Fruit fly (Drosophila melanogaster) whole organism, wandering third instar larva: ENCODE measurements around the gene Myo10A.

Experiments used
- CG32264 ChIP-seq: fragments of 200-800 bp; sonication (Bioruptor generic); optimal IDR thresholded peaks from 2 replicates; lab custom pipeline; 2016; ENCODE audit warnings: missing biosample characterization, missing genetic modification characterization
- CrebA ChIP-seq: fragments of 200-800 bp; sonication (Bioruptor generic); optimal IDR thresholded peaks from 2 replicates; lab custom pipeline; 2016; ENCODE audit warnings: missing biosample characterization, mild to moderate bottlenecking, missing genetic modification characterization, borderline replicate concordance
- Dfd ChIP-seq: fragments of >200 bp; optimal IDR thresholded peaks from 2 replicates; lab custom pipeline; 2017; ENCODE audit warnings: missing biosample characterization, missing genetic modification characterization
- Dif ChIP-seq: fragments of 200-275, 200-300 bp; sonication (Bioruptor generic); optimal IDR thresholded peaks from 2 replicates; lab custom pipeline; 2018; ENCODE audit warnings: missing biosample characterization, missing genetic modification characterization; ENCODE audit not compliant: partially characterized antibody
- GATAd ChIP-seq: sonication (Bioruptor generic); optimal IDR thresholded peaks from 2 replicates; lab custom pipeline; 2016; ENCODE audit warnings: missing biosample characterization, missing genetic modification characterization
- HLH106 ChIP-seq: fragments of 200-800 bp; optimal IDR thresholded peaks from 3 replicates; lab custom pipeline; 2019; ENCODE audit warnings: missing biosample characterization, mild to moderate bottlenecking, missing genetic modification characterization, moderate library complexity
- Hr78 ChIP-seq: fragments of >200 bp; optimal IDR thresholded peaks from 2 replicates; lab custom pipeline; 2017; ENCODE audit warnings: missing biosample characterization, missing genetic modification characterization
- Hr83 ChIP-seq: fragments of 200-300 bp; sonication (Bioruptor generic); optimal IDR thresholded peaks from 2 replicates; lab custom pipeline; 2016; ENCODE audit warnings: missing biosample characterization, mild to moderate bottlenecking, missing genetic modification characterization, moderate library complexity; ENCODE audit not compliant: poor library complexity, severe bottlenecking
- Jra ChIP-seq: sonication (Bioruptor generic); optimal IDR thresholded peaks from 2 replicates; lab custom pipeline; 2016; ENCODE audit warnings: missing biosample characterization, missing genetic modification characterization
- Mio ChIP-seq: sonication (Bioruptor generic); optimal IDR thresholded peaks from 2 replicates; lab custom pipeline; 2016; ENCODE audit warnings: missing biosample characterization, missing genetic modification characterization
- Myc ChIP-seq: fragments of >200 bp; optimal IDR thresholded peaks from 2 replicates; lab custom pipeline; 2017
- OdsH ChIP-seq: fragments of 200-800 bp; sonication (Bioruptor generic); optimal IDR thresholded peaks from 2 replicates; lab custom pipeline; 2016; ENCODE audit warnings: missing biosample characterization, mild to moderate bottlenecking, missing genetic modification characterization
- Rel ChIP-seq, 2 experiments: fragments of 200-800 bp; sonication (Bioruptor generic) in 1 of 2; optimal IDR thresholded peaks; 2 replicates in 1 of 2; 3 replicates in 1 of 2; lab custom pipeline; 2016 to 2019; ENCODE audit warnings: mild to moderate bottlenecking in 2 of 2, missing biosample characterization in 2 of 2, missing genetic modification characterization in 2 of 2, moderate library complexity in 1 of 2
- dl ChIP-seq, 2 experiments: fragments of 175-275, 200-275 bp in 1 of 2; fragments of 200-275 bp in 1 of 2; sonication (Bioruptor generic); optimal IDR thresholded peaks; lab custom pipeline; 2018; ENCODE audit warnings: mild to moderate bottlenecking in 2 of 2, missing biosample characterization in 2 of 2, missing genetic modification characterization in 2 of 2, moderate library complexity in 2 of 2; ENCODE audit not compliant: partially characterized antibody in 2 of 2, insufficient read depth in 1 of 2
- dsf ChIP-seq: sonication (Bioruptor generic); optimal IDR thresholded peaks from 2 replicates; lab custom pipeline; 2016; ENCODE audit warnings: missing biosample characterization, missing genetic modification characterization, borderline replicate concordance
- ey ChIP-seq: fragments of 200-800 bp; sonication (Bioruptor generic); optimal IDR thresholded peaks from 2 replicates; lab custom pipeline; 2016; ENCODE audit warnings: missing biosample characterization, missing genetic modification characterization
- foxo ChIP-seq, 2 experiments: fragments of 200-800 bp; sonication (Bioruptor generic); optimal IDR thresholded peaks; 2 replicates in 1 of 2; 3 replicates in 1 of 2; lab custom pipeline; 2016 to 2017; ENCODE audit warnings: missing biosample characterization in 2 of 2, missing genetic modification characterization in 2 of 2
- fru ChIP-seq: fragments of 200-800 bp; sonication (Bioruptor generic); optimal IDR thresholded peaks from 3 replicates; lab custom pipeline; 2016; ENCODE audit warnings: missing biosample characterization, mild to moderate bottlenecking, missing genetic modification characterization
- h ChIP-seq: fragments of 200-800 bp; sonication (Bioruptor generic); optimal IDR thresholded peaks from 3 replicates; lab custom pipeline; 2016; ENCODE audit warnings: missing biosample characterization, mild to moderate bottlenecking, missing genetic modification characterization
- jim ChIP-seq: fragments of 175-275, 200-325 bp; sonication (Bioruptor generic); optimal IDR thresholded peaks from 2 replicates; lab custom pipeline; 2016; ENCODE audit warnings: missing biosample characterization, mild to moderate bottlenecking, missing genetic modification characterization
- psq ChIP-seq: fragments of 200-800 bp; sonication (Bioruptor generic); optimal IDR thresholded peaks from 3 replicates; lab custom pipeline; 2017; ENCODE audit warnings: missing biosample characterization, mild to moderate bottlenecking, missing genetic modification characterization, moderate library complexity
- rgr ChIP-seq: fragments of 200-800 bp; sonication (Bioruptor generic); optimal IDR thresholded peaks from 3 replicates; lab custom pipeline; 2016; ENCODE audit warnings: missing biosample characterization, mild to moderate bottlenecking, missing genetic modification characterization
- sv ChIP-seq: fragments of 200-800 bp; sonication (Bioruptor generic); optimal IDR thresholded peaks from 3 replicates; lab custom pipeline; 2016; ENCODE audit warnings: missing biosample characterization, missing genetic modification characterization
- usp ChIP-seq: fragments of >200 bp; optimal IDR thresholded peaks from 2 replicates; lab custom pipeline; 2017; ENCODE audit warnings: missing biosample characterization, missing genetic modification characterization
- woc ChIP-seq: sonication (Bioruptor generic); optimal IDR thresholded peaks from 2 replicates; lab custom pipeline; 2016; ENCODE audit warnings: missing biosample characterization, mild to moderate bottlenecking, missing genetic modification characterization

Myo10A gene

dm6 chrX:10952386-10952785, 21.7 kb downstream of the Myo10A start, which contains the start of gene Rab9Fb:
Gene Rab9Fb, minus strand, starts transcription at chrX:10952486.
- TF ChIP-seq woc (GFP tag; lab: Kevin White, UChicago), result no peak
- no peak for TF ChIP-seq ey (GFP tag; lab: Kevin White, UChicago)
- no peak for TF ChIP-seq CG32264 (GFP tag; lab: Kevin White, UChicago)
- TF ChIP-seq HLH106 (tag; lab: Kevin White, UChicago), result no peak
- no peak for TF ChIP-seq h (GFP tag; lab: Kevin White, UChicago)
- TF ChIP-seq usp, result no peak
- TF ChIP-seq Hr78 (GFP tag; lab: Kevin White, UChicago), result no peak
- no peak for TF ChIP-seq jim (GFP tag; lab: Kevin White, UChicago)

DNA sequence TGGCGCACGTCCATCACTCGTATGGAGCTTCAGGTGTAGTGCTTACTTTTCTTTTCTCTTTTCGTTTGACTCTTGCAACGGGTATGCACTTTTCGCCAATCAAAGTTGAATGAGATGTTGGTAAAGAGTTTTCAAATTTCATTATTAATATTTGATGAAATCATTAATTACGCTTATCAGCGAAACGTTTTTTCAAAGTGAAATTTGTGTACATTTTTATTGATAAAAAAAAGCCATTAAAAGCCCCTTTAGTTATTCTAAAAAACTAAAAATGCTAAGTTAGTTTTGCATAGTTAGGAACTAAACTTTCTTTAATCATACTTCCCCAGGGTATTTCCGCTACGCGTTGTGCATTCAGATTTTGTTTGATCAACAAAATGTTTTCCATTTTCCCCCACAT, 22.6 kb downstream of the Myo10A start:
- TF ChIP-seq Dif (no peak), OdsH (GFP tag; lab: Kevin White, UChicago) (no peak), Hr83 (GFP tag; lab: Kevin White, UChicago) (no peak), Rel (GFP tag; optimal IDR thresholded peaks at IDR 0.05; lab: Kevin White, UChicago) (no peak), Rel (tag; optimal IDR thresholded peaks at IDR 0.05; lab: Kevin White, UChicago) (no peak), HLH106 (tag; lab: Kevin White, UChicago) (no peak), ey (GFP tag; lab: Kevin White, UChicago) (no peak)
- TF ChIP-seq, all 38 proteins: peak for 0

DNA sequence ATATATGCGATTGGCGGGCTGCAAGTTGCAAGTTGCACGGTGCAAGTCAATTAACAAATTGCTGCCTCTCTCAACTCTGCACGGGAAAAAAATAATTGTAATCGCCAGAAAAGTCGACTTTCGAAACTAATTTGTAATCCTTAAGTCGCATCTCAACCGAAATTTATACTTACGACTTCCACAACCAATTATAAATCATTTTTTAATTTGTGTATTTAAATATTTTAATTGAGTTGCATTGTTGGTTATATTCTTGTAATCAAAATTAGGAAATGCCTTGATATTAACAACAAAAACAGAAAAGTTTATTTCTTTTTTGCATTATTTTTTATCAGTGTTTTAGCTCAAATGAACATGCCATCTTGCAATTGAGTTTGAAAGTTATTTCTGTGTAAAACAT, 29.3 kb downstream of the Myo10A start:
- no peak for TF ChIP-seq Myc (lab: Kevin White, UChicago)
- TF ChIP-seq CrebA (GFP tag; lab: Kevin White, UChicago), result no peak
- TF ChIP-seq rgr, result no peak
- TF ChIP-seq woc (GFP tag; lab: Kevin White, UChicago), result no peak
- TF ChIP-seq Dfd (GFP tag; lab: Kevin White, UChicago), result no peak
- TF ChIP-seq psq (GFP tag; lab: Kevin White, UChicago), result no peak
- TF ChIP-seq dsf (GFP tag; lab: Kevin White, UChicago), result no peak
- TF ChIP-seq Mio (GFP tag; lab: Kevin White, UChicago), result no peak
- TF ChIP-seq sv (GFP tag; lab: Kevin White, UChicago), result no peak
- TF ChIP-seq GATAd, result no peak
- no peak for TF ChIP-seq Dif
- TF ChIP-seq usp, result no peak
- TF ChIP-seq ey (GFP tag; lab: Kevin White, UChicago), result no peak

- TF ChIP-seq foxo (GFP tag; optimal IDR thresholded peaks at IDR 0.05; lab: Kevin White, UChicago) (peak in 1 of 2 experiments; percentile 4), fru (GFP tag; lab: Kevin White, UChicago) (no peak), Jra (no peak), dl (GFP tag; optimal IDR thresholded peaks at IDR 0.05; lab: Kevin White, UChicago; ENCODE audit: insufficient read depth in 1 of 2, partially characterized antibody in 2 of 2) (no peak)
These were observed 36.5 kb downstream of the Myo10A start, which contains the start of gene C901 for dm6 chrX:10966978-10967731. Gene C901, minus strand, starts transcription at chrX:10967134.
